Fruit fly (Drosophila melanogaster) whole organism, embryonic: ENCODE data around the gene lawc.
A peak's percentile ranks its signal among the peaks of the same experiment; 100 is the strongest.

Source experiments
- Atf-2 ChIP-seq: fragments of 200-800 bp; sonication (Bioruptor generic); optimal IDR thresholded peaks from 2 replicates; lab custom pipeline; 2016; ENCODE audit warnings: missing biosample characterization, missing genetic modification characterization
- CG11398 ChIP-seq: fragments of 200-800 bp; sonication (Bioruptor generic); optimal IDR thresholded peaks from 2 replicates; lab custom pipeline; 2016; ENCODE audit warnings: missing biosample characterization, missing genetic modification characterization
- CG12071 ChIP-seq: fragments of 200-800 bp; sonication (Bioruptor generic); optimal IDR thresholded peaks from 3 replicates; lab custom pipeline; 2018; ENCODE audit warnings: missing biosample characterization, mild to moderate bottlenecking, missing genetic modification characterization
- CG13123 ChIP-seq: fragments of 200-800 bp; sonication (Bioruptor generic); optimal IDR thresholded peaks from 2 replicates; lab custom pipeline; 2016; ENCODE audit warnings: missing biosample characterization, missing genetic modification characterization
- CG17359 ChIP-seq: fragments of 200-800 bp; sonication (Bioruptor generic); optimal IDR thresholded peaks from 3 replicates; lab custom pipeline; 2018; ENCODE audit warnings: missing biosample characterization, mild to moderate bottlenecking, missing genetic modification characterization, moderate library complexity
- CG17385 ChIP-seq: fragments of 200-800 bp; sonication (Bioruptor generic); optimal IDR thresholded peaks from 3 replicates; lab custom pipeline; 2018; ENCODE audit warnings: missing biosample characterization, mild to moderate bottlenecking, missing genetic modification characterization
- CG2202 ChIP-seq: fragments of 200-800 bp; sonication (Bioruptor generic); optimal IDR thresholded peaks from 2 replicates; lab custom pipeline; 2018; ENCODE audit warnings: missing biosample characterization, mild to moderate bottlenecking, missing genetic modification characterization
- CG2678 ChIP-seq: fragments of 200-800 bp; sonication (Bioruptor generic); optimal IDR thresholded peaks from 3 replicates; lab custom pipeline; 2019; ENCODE audit warnings: missing biosample characterization, mild to moderate bottlenecking, missing genetic modification characterization, moderate library complexity
- CG2712 ChIP-seq: fragments of 200-800 bp; optimal IDR thresholded peaks from 3 replicates; lab custom pipeline; 2019; ENCODE audit warnings: missing biosample characterization, mild to moderate bottlenecking, missing genetic modification characterization, moderate library complexity
- CG2875 ChIP-seq: fragments of 200-800 bp; sonication (Bioruptor generic); optimal IDR thresholded peaks from 2 replicates; lab custom pipeline; 2017; ENCODE audit warnings: missing biosample characterization, mild to moderate bottlenecking, missing genetic modification characterization, missing genetic modification reagents
- CG32532 ChIP-seq: fragments of 200-800 bp; sonication (Bioruptor generic); IDR thresholded peaks from 2 replicates; pipeline ENCODE4 v1.3.6; 2022; ENCODE audit warnings: missing biosample characterization, missing genetic modification characterization
- CG34422 ChIP-seq: fragments of 200-800 bp; sonication (Bioruptor generic); IDR thresholded peaks from 3 replicates; pipeline ENCODE4 v1.3.6; 2022; ENCODE audit warnings: missing biosample characterization, missing genetic modification characterization
- CG42726 ChIP-seq: fragments of 200-800 bp; sonication (Bioruptor generic); IDR thresholded peaks from 2 replicates; pipeline ENCODE4 v1.3.6; 2022; ENCODE audit warnings: missing biosample characterization, missing genetic modification characterization; ENCODE audit not compliant: partially characterized antibody
- CG4328 ChIP-seq: fragments of 200-800 bp; sonication (Bioruptor generic); optimal IDR thresholded peaks from 3 replicates; lab custom pipeline; 2017; ENCODE audit warnings: missing biosample characterization, missing genetic modification reagents, missing genetic modification characterization
- CG5245 ChIP-seq: fragments of 200-800 bp; sonication (Bioruptor generic); optimal IDR thresholded peaks from 3 replicates; lab custom pipeline; 2016; ENCODE audit warnings: missing biosample characterization, missing genetic modification characterization
- CG6791 ChIP-seq: fragments of 200-800 bp; sonication (Bioruptor generic); IDR thresholded peaks from 3 replicates; pipeline ENCODE4 v1.3.6; 2022; ENCODE audit warnings: missing biosample characterization, missing genetic modification characterization; ENCODE audit not compliant: partially characterized antibody
- CG7745 ChIP-seq: fragments of 200-800 bp; sonication (Bioruptor generic); optimal IDR thresholded peaks from 2 replicates; lab custom pipeline; 2018; ENCODE audit warnings: missing biosample characterization, mild to moderate bottlenecking, missing genetic modification characterization, moderate library complexity
- CG8290 ChIP-seq, 3 experiments: fragments of 200-800 bp; sonication (Bioruptor generic); optimal IDR thresholded peaks; 2 replicates each; lab custom pipeline; 2016 to 2019; ENCODE audit warnings: missing biosample characterization in 3 of 3, missing genetic modification characterization in 3 of 3, mild to moderate bottlenecking in 2 of 3, moderate library complexity in 1 of 3
- CTCF ChIP-seq: fragments of 200-800 bp; sonication (Bioruptor generic); optimal IDR thresholded peaks from 2 replicates; lab custom pipeline; 2017; ENCODE audit warnings: missing biosample characterization, mild to moderate bottlenecking, missing genetic modification characterization, moderate library complexity
- CkIIα-i1 ChIP-seq: fragments of 200-800 bp; sonication (Bioruptor generic); IDR thresholded peaks from 2 replicates; pipeline ENCODE4 v1.3.6; 2022; ENCODE audit warnings: missing biosample characterization, missing genetic modification characterization
- GATAe ChIP-seq: fragments of 200-800 bp; sonication (Bioruptor generic); conservative IDR thresholded peaks from 2 replicates; pipeline ENCODE4 v1.3.6; 2022; ENCODE audit warnings: missing biosample characterization, missing genetic modification characterization
- H2.0 ChIP-seq: fragments of 200-800 bp; sonication (Bioruptor generic); IDR thresholded peaks from 2 replicates; pipeline ENCODE4 v1.3.6; 2022; ENCODE audit warnings: missing biosample characterization, missing genetic modification characterization
- HLH4C ChIP-seq: fragments of 200-800 bp; sonication (Bioruptor generic); IDR thresholded peaks from 3 replicates; pipeline ENCODE4 v1.3.6; 2022; ENCODE audit warnings: missing biosample characterization, missing genetic modification characterization; ENCODE audit not compliant: partially characterized antibody
- Hr39 ChIP-seq: fragments of >200 bp; optimal IDR thresholded peaks from 2 replicates; lab custom pipeline; 2017
- NC2β ChIP-seq: fragments of 200-800 bp; sonication (Bioruptor generic); optimal IDR thresholded peaks from 2 replicates; lab custom pipeline; 2016; ENCODE audit warnings: missing biosample characterization, missing genetic modification characterization
- Nf-YB ChIP-seq: fragments of 200-800 bp; sonication (Bioruptor generic); optimal IDR thresholded peaks from 3 replicates; lab custom pipeline; 2019; ENCODE audit warnings: missing biosample characterization, mild to moderate bottlenecking, missing genetic modification characterization, moderate library complexity
- Nf-YC ChIP-seq: fragments of 200-800 bp; optimal IDR thresholded peaks from 3 replicates; lab custom pipeline; 2019; ENCODE audit warnings: missing biosample characterization, mild to moderate bottlenecking, missing genetic modification characterization, moderate library complexity
- Poxn ChIP-seq: fragments of 200-800 bp; sonication (Bioruptor generic); IDR thresholded peaks from 2 replicates; pipeline ENCODE4 v1.3.6; 2022; ENCODE audit warnings: missing biosample characterization, missing genetic modification characterization
- al ChIP-seq: fragments of 200-800 bp; sonication (Bioruptor generic); IDR thresholded peaks from 2 replicates; pipeline ENCODE4 v1.3.6; 2022; ENCODE audit warnings: missing biosample characterization, missing genetic modification characterization
- bcd ChIP-seq: fragments of 200-800 bp; sonication (Bioruptor generic); optimal IDR thresholded peaks from 2 replicates; lab custom pipeline; 2017; ENCODE audit warnings: missing biosample characterization, mild to moderate bottlenecking, missing genetic modification characterization
- btn ChIP-seq: fragments of 200-800 bp; sonication (Bioruptor generic); optimal IDR thresholded peaks from 2 replicates; lab custom pipeline; 2016; ENCODE audit warnings: missing biosample characterization, missing genetic modification characterization
- fu2 ChIP-seq: fragments of 200-800 bp; sonication (Bioruptor generic); optimal IDR thresholded peaks from 2 replicates; lab custom pipeline; 2016; ENCODE audit warnings: missing biosample characterization, missing genetic modification characterization
- insv ChIP-seq, 2 experiments: fragments of 200-800 bp; sonication (Bioruptor generic); optimal IDR thresholded peaks; 3 replicates each; lab custom pipeline; 2016 to 2018; ENCODE audit warnings: missing biosample characterization in 2 of 2, missing genetic modification characterization in 2 of 2
- kay ChIP-seq: fragments of 200-800 bp; sonication (Bioruptor generic); optimal IDR thresholded peaks from 2 replicates; lab custom pipeline; 2016; ENCODE audit warnings: missing biosample characterization, missing genetic modification characterization
- oc ChIP-seq: fragments of 200-800 bp; sonication (Bioruptor generic); optimal IDR thresholded peaks from 2 replicates; lab custom pipeline; 2018; ENCODE audit warnings: missing biosample characterization, mild to moderate bottlenecking, missing genetic modification characterization, moderate library complexity
- peb ChIP-seq: fragments of 200-800 bp; sonication (Bioruptor generic); IDR thresholded peaks from 2 replicates; pipeline ENCODE4 v1.3.6; 2022; ENCODE audit warnings: missing biosample characterization, missing genetic modification characterization
- pum ChIP-seq: fragments of 200-800 bp; sonication (Bioruptor generic); optimal IDR thresholded peaks from 2 replicates; lab custom pipeline; 2016; ENCODE audit warnings: missing biosample characterization, missing genetic modification characterization
- pzg ChIP-seq: fragments of 200-800 bp; sonication (Bioruptor generic); optimal IDR thresholded peaks from 3 replicates; lab custom pipeline; 2018; ENCODE audit warnings: missing biosample characterization, mild to moderate bottlenecking, missing genetic modification characterization, moderate library complexity
- ranshi ChIP-seq: fragments of 200-800 bp; sonication (Bioruptor generic); IDR thresholded peaks from 2 replicates; pipeline ENCODE4 v1.3.6; 2022; ENCODE audit warnings: missing biosample characterization, missing genetic modification characterization
- sqz ChIP-seq: fragments of 200-800 bp; sonication (Bioruptor generic); optimal IDR thresholded peaks from 3 replicates; lab custom pipeline; 2018; ENCODE audit warnings: missing biosample characterization, mild to moderate bottlenecking, missing genetic modification characterization
- sr ChIP-seq: fragments of 200-800 bp; sonication (Bioruptor generic); IDR thresholded peaks from 3 replicates; pipeline ENCODE4 v1.3.6; 2022; ENCODE audit warnings: missing biosample characterization, missing genetic modification characterization
- ssp ChIP-seq: fragments of 200-800 bp; sonication (Bioruptor generic); IDR thresholded peaks from 2 replicates; pipeline ENCODE4 v1.3.6; 2022; ENCODE audit warnings: missing biosample characterization, missing genetic modification characterization
- tup ChIP-seq: fragments of 200-800 bp; sonication (Bioruptor generic); optimal IDR thresholded peaks from 2 replicates; lab custom pipeline; 2016; ENCODE audit warnings: missing biosample characterization, mild to moderate bottlenecking, missing genetic modification characterization, moderate library complexity
- wdn ChIP-seq: fragments of 200-800 bp; sonication (Bioruptor generic); IDR thresholded peaks from 2 replicates; pipeline ENCODE4 v1.3.6; 2022; ENCODE audit warnings: missing biosample characterization, missing genetic modification characterization

Gene lawc

dm6 chrX:8450214-8450904 is 38.9 kb upstream of the lawc start (continued):
- TF ChIP-seq ranshi (GFP tag; lab: Robert Waterston, UW) (no peak), pzg (GFP tag; lab: Kevin White, UChicago) (no peak)

dm6 chrX:8448171-8448570 is 36.7 kb upstream of the lawc start:
- TF ChIP-seq sr (peak; percentile 61; the same call in 1 of the 3 replicates), wdn (no peak), CTCF (GFP tag; lab: Kevin White, UChicago) (peak; percentile 60), CG6791 (GFP tag; lab: Robert Waterston, UW) (peak; percentile 57; the same call in 2 of the 3 replicates), insv (GFP tag; optimal IDR thresholded peaks at IDR 0.05; lab: Kevin White, UChicago) (no peak), Hr39 (lab: Kevin White, UChicago) (peak; percentile 85), CG8290 (GFP tag; optimal IDR thresholded peaks at IDR 0.05; lab: Kevin White, UChicago) (peak; percentile 50), CG8290 (tag; optimal IDR thresholded peaks at IDR 0.05; lab: Kevin White, UChicago) (no peak)
- TF ChIP-seq, all 482 proteins: peak for 5

DNA sequence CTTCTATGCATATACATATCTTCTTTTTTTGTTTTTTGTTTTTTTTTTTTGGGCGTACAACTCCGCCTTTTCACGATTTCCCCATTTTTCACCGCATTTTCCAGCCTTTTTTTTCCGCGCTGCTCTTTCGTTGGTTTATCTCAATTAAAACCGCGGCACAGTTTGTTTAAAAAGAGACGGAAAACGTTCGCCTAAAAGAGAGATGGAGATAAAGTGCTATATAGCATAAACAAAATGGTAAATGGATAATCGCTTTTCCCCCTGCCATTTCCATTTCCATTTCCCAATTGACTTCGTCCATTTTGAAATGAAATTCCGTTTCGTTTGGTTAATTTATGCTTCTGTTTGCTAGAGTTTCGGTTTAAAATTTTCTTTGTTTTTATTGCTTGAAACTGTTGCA is 35.7 kb upstream of the lawc start:
- TF ChIP-seq Nf-YB (GFP tag; lab: Kevin White, UChicago): peak; percentile 78
- no peak for TF ChIP-seq CG2678 (tag; lab: Kevin White, UChicago)
- TF ChIP-seq Nf-YC: peak; percentile 50
- TF ChIP-seq, all 482 proteins: peak for 2

- TF ChIP-seq wdn (no peak), pzg (GFP tag; lab: Kevin White, UChicago) (no peak), CkIIα-i1 (GFP tag; lab: Robert Waterston, UW) (no peak), Atf-2 (GFP tag; lab: Kevin White, UChicago) (no peak), CG17359 (peak; percentile 60), CG11398 (GFP tag; lab: Kevin White, UChicago) (no peak), oc (tag; lab: Kevin White, UChicago) (peak; percentile 14), kay (GFP tag; lab: Kevin White, UChicago) (no peak), CG12071 (GFP tag; lab: Kevin White, UChicago) (no peak), CG34422 (no peak; the same call in 2 of the 3 replicates), CG42726 (no peak), Poxn (GFP tag; lab: Robert Waterston, UW) (no peak), CG7745 (tag; lab: Kevin White, UChicago) (no peak), CG32532 (no peak), CG2712 (tag; lab: Kevin White, UChicago) (peak; percentile 91), CG5245 (GFP tag; lab: Kevin White, UChicago) (no peak), ssp (GFP tag; lab: Robert Waterston, UW) (no peak), HLH4C (GFP tag; lab: Robert Waterston, UW) (no peak), CG13123 (no peak), CG2875 (GFP tag; lab: Kevin White, UChicago) (no peak), fu2 (GFP tag; lab: Kevin White, UChicago) (no peak), GATAe (0 out of 2 replicates have a peak, but pooled peaks have one; percentile 17), tup (GFP tag; lab: Kevin White, UChicago) (no peak), al (GFP tag; lab: Robert Waterston, UW) (no peak), CG4328 (GFP tag; lab: Kevin White, UChicago) (no peak), CG2202 (tag; lab: Kevin White, UChicago) (no peak), pum (GFP tag; lab: Kevin White, UChicago) (no peak), CG17385 (peak; percentile 50), bcd (no peak), NC2β (GFP tag; lab: Kevin White, UChicago) (no peak), H2.0 (GFP tag; lab: Robert Waterston, UW) (no peak), peb (GFP tag; lab: Robert Waterston, UW) (no peak), sqz (GFP tag; lab: Kevin White, UChicago) (peak; percentile 37), btn (GFP tag; lab: Kevin White, UChicago) (no peak)
Measured at dm6 chrX:8444883-8445572, 33.6 kb upstream of the lawc start.
